Worm (Caenorhabditis elegans) whole organism, mixed stage, embryonic: Measurements from ENCODE around the gene rsa-2.
A peak's percentile ranks its signal among the peaks of the same experiment; 100 is the strongest.

ENCODE experiments used
- M03D4.4 ChIP-seq: sonication (generic microtip); optimal IDR thresholded peaks from 2 replicates; lab custom pipeline; 2017; ENCODE audit warnings: mild to moderate bottlenecking, missing genetic modification characterization, missing compliant biosample characterization
- blmp-1 ChIP-seq: fragments of 150-350 bp; optimal IDR thresholded peaks from 2 replicates; lab custom pipeline; 2014; ENCODE audit warnings: missing biosample characterization, missing genetic modification characterization
- ceh-39 ChIP-seq: fragments of 150-350 bp; optimal IDR thresholded peaks from 2 replicates; lab custom pipeline; 2014; ENCODE audit warnings: missing biosample characterization, missing genetic modification characterization
- ceh-43 ChIP-seq: fragments of 200-800 bp; sonication (Bioruptor generic); optimal IDR thresholded peaks from 2 replicates; lab custom pipeline; 2018; ENCODE audit warnings: mild to moderate bottlenecking, missing genetic modification characterization, moderate library complexity, missing compliant biosample characterization
- ceh-83 ChIP-seq: fragments of 200-800 bp; sonication (Bioruptor generic); optimal IDR thresholded peaks from 2 replicates; lab custom pipeline; 2018; ENCODE audit warnings: mild to moderate bottlenecking, missing genetic modification characterization, missing compliant biosample characterization
- ces-1 ChIP-seq: fragments of 150-350 bp; optimal IDR thresholded peaks from 2 replicates; lab custom pipeline; 2014; ENCODE audit warnings: missing biosample characterization, missing genetic modification reagents, missing genetic modification characterization
- cnd-1 ChIP-seq: fragments of 200-800 bp; sonication (Bioruptor generic); optimal IDR thresholded peaks from 2 replicates; lab custom pipeline; 2018; ENCODE audit warnings: mild to moderate bottlenecking, missing genetic modification characterization, missing compliant biosample characterization
- drap-1 ChIP-seq: fragments of 200-800 bp; sonication (Bioruptor generic); optimal IDR thresholded peaks from 3 replicates; lab custom pipeline; 2018; ENCODE audit warnings: mild to moderate bottlenecking, missing genetic modification characterization, missing compliant biosample characterization
- elt-1 ChIP-seq: sonication (generic microtip); optimal IDR thresholded peaks from 2 replicates; lab custom pipeline; 2017; ENCODE audit warnings: missing genetic modification characterization, mild to moderate bottlenecking, missing compliant biosample characterization, antibody characterized with exemption, moderate library complexity, borderline replicate concordance; ENCODE audit not compliant: insufficient read depth
- flh-1 ChIP-seq: fragments of 200-800 bp; sonication (Bioruptor generic); optimal IDR thresholded peaks from 2 replicates; lab custom pipeline; 2018; ENCODE audit warnings: mild to moderate bottlenecking, missing genetic modification characterization, moderate library complexity, missing compliant biosample characterization
- ham-2 ChIP-seq: fragments of 200-800 bp; sonication (Bioruptor generic); optimal IDR thresholded peaks from 2 replicates; lab custom pipeline; 2018; ENCODE audit warnings: mild to moderate bottlenecking, missing genetic modification characterization, missing compliant biosample characterization
- hlh-1 ChIP-seq: fragments of 150-350 bp; optimal IDR thresholded peaks from 2 replicates; lab custom pipeline; 2014; ENCODE audit warnings: missing biosample characterization, missing genetic modification reagents, missing genetic modification characterization
- lin-13 ChIP-seq: fragments of 150-350 bp; optimal IDR thresholded peaks from 2 replicates; lab custom pipeline; 2014; ENCODE audit warnings: missing biosample characterization, missing genetic modification characterization
- lin-32 ChIP-seq: fragments of 200-800 bp; sonication (Bioruptor generic); optimal IDR thresholded peaks from 2 replicates; lab custom pipeline; 2018; ENCODE audit warnings: mild to moderate bottlenecking, missing genetic modification characterization, missing compliant biosample characterization
- lsy-2 ChIP-seq: fragments of 150-350 bp; optimal IDR thresholded peaks from 2 replicates; lab custom pipeline; 2014; ENCODE audit warnings: missing biosample characterization, missing genetic modification characterization
- mep-1 ChIP-seq: fragments of 150-350 bp; optimal IDR thresholded peaks from 2 replicates; lab custom pipeline; 2017; ENCODE audit warnings: missing biosample characterization, missing genetic modification reagents, missing genetic modification characterization, inconsistent platforms
- mls-2 ChIP-seq: sonication (generic microtip); optimal IDR thresholded peaks from 2 replicates; lab custom pipeline; 2016; ENCODE audit warnings: mild to moderate bottlenecking, missing genetic modification characterization, moderate library complexity, missing compliant biosample characterization
- nhr-12 ChIP-seq: fragments of 150-350 bp; optimal IDR thresholded peaks from 2 replicates; lab custom pipeline; 2014; ENCODE audit warnings: missing biosample characterization, missing genetic modification characterization
- nhr-2 ChIP-seq: fragments of 150-350 bp; optimal IDR thresholded peaks from 2 replicates; lab custom pipeline; 2014; ENCODE audit warnings: missing biosample characterization, missing genetic modification characterization
- nhr-237 ChIP-seq: fragments of 150-350 bp; optimal IDR thresholded peaks from 2 replicates; lab custom pipeline; 2014; ENCODE audit warnings: missing biosample characterization, missing genetic modification characterization
- nhr-28 ChIP-seq: fragments of 150-350 bp; optimal IDR thresholded peaks from 2 replicates; lab custom pipeline; 2014; ENCODE audit warnings: missing biosample characterization, missing genetic modification characterization
- nhr-76 ChIP-seq: sonication (generic microtip); optimal IDR thresholded peaks from 2 replicates; lab custom pipeline; 2017; ENCODE audit warnings: missing biosample characterization, missing genetic modification characterization
- pha-4 ChIP-seq: fragments of 150-350 bp; optimal IDR thresholded peaks from 2 replicates; lab custom pipeline; 2018; ENCODE audit warnings: missing biosample characterization, missing genetic modification reagents, missing genetic modification characterization
- sem-2 ChIP-seq: fragments of 200-800 bp; sonication (Bioruptor generic); optimal IDR thresholded peaks from 2 replicates; lab custom pipeline; 2018; ENCODE audit warnings: mild to moderate bottlenecking, missing genetic modification characterization, missing compliant biosample characterization
- snpc-4 ChIP-seq: fragments of 150-350 bp; optimal IDR thresholded peaks from 2 replicates; lab custom pipeline; 2014; ENCODE audit warnings: missing biosample characterization, missing genetic modification characterization
- sptf-1 ChIP-seq: sonication (generic microtip); optimal IDR thresholded peaks from 2 replicates; lab custom pipeline; 2017; ENCODE audit warnings: mild to moderate bottlenecking, missing genetic modification characterization, moderate library complexity, missing compliant biosample characterization
- tbx-8 ChIP-seq: fragments of 200-800 bp; sonication (Bioruptor generic); optimal IDR thresholded peaks from 2 replicates; lab custom pipeline; 2018; ENCODE audit warnings: mild to moderate bottlenecking, missing genetic modification characterization, moderate library complexity, missing compliant biosample characterization
- unc-120 ChIP-seq: sonication (generic microtip); optimal IDR thresholded peaks from 2 replicates; lab custom pipeline; 2017; ENCODE audit warnings: missing genetic modification characterization, missing compliant biosample characterization; ENCODE audit not compliant: poor library complexity, severe bottlenecking
- unc-39 ChIP-seq: fragments of 150-350 bp; optimal IDR thresholded peaks from 2 replicates; lab custom pipeline; 2014; ENCODE audit warnings: missing biosample characterization, missing genetic modification characterization
- zip-8 ChIP-seq: fragments of 150-350 bp; optimal IDR thresholded peaks from 2 replicates; lab custom pipeline; 2014; ENCODE audit warnings: missing biosample characterization, missing genetic modification characterization
- ztf-11 ChIP-seq: fragments of 150-350 bp; optimal IDR thresholded peaks from 2 replicates; lab custom pipeline; 2014; ENCODE audit warnings: missing biosample characterization, missing genetic modification characterization

rsa-2 gene

ce11 chrIII:11063259-11063658 lies at the start of gene rsa-2:
TSS of gene rsa-2 (plus strand) at chrIII:11063479.
- TF ChIP-seq ceh-43 (GFP tag; lab: Kevin White, UChicago): no peak
- TF ChIP-seq sem-2 (GFP tag; lab: Kevin White, UChicago): no peak
- TF ChIP-seq blmp-1: no peak
- TF ChIP-seq ces-1 (GFP tag; lab: Kevin White, UChicago): peak; percentile 46
- no peak for TF ChIP-seq hlh-1 (tag; lab: Kevin White, UChicago)
- peak; percentile 45 for TF ChIP-seq sptf-1 (tag; lab: Kevin White, UChicago)
- TF ChIP-seq nhr-76 (tag; lab: Kevin White, UChicago): no peak
- no peak for TF ChIP-seq pha-4 (tag; lab: Kevin White, UChicago)
- no peak for TF ChIP-seq M03D4.4 (tag; lab: Kevin White, UChicago)
- no peak for TF ChIP-seq unc-120 (tag; lab: Kevin White, UChicago)
- no peak for TF ChIP-seq lin-32 (GFP tag; lab: Kevin White, UChicago)
- peak; percentile 26 for TF ChIP-seq lin-13
- TF ChIP-seq elt-1 (tag; lab: Kevin White, UChicago): no peak
- TF ChIP-seq unc-39: no peak
- TF ChIP-seq nhr-12 (tag; lab: Kevin White, UChicago): no peak
- TF ChIP-seq ztf-11 (tag; lab: Kevin White, UChicago): no peak
- TF ChIP-seq drap-1 (GFP tag; lab: Kevin White, UChicago): peak; percentile 2
- TF ChIP-seq ceh-83 (GFP tag; lab: Kevin White, UChicago): peak; percentile 71
- TF ChIP-seq mep-1 (tag; lab: Kevin White, UChicago): peak; percentile 45
- TF ChIP-seq flh-1 (GFP tag; lab: Kevin White, UChicago): no peak
- TF ChIP-seq cnd-1 (tag; lab: Kevin White, UChicago): no peak
- no peak for TF ChIP-seq mls-2 (tag; lab: Kevin White, UChicago)
- peak; percentile 21 for TF ChIP-seq lsy-2 (tag; lab: Kevin White, UChicago)
- no peak for TF ChIP-seq snpc-4 (tag; lab: Kevin White, UChicago)
- TF ChIP-seq nhr-28 (tag; lab: Kevin White, UChicago): no peak

ce11 chrIII:11022278-11022677 lies 41.0 kb upstream of the rsa-2 start:
- TF ChIP-seq ceh-83 (GFP tag; lab: Kevin White, UChicago) (peak; percentile 11), flh-1 (GFP tag; lab: Kevin White, UChicago) (no peak)
- TF ChIP-seq, all 35 proteins: peak for 1

DNA sequence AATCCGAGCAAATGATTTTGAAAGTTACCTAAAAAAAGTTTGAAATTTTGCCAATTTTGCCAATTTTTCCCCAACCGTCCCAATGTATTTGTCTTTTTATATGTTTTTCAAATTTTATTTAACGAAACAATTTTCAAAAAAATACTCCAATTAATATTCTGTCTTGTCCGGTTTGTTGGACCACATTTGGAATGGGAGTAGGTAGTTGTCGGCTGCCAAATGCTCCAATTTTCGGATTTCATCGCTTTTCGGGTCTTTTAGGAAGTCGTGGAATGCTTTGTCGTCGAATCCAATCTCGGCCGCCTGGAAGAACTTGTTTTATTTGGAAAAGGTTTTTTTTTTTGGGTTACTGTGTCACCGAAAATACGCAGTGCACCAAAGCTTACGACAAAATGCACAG lies 38.1 kb upstream of the rsa-2 start:
- no peak for TF ChIP-seq unc-39
- no peak for TF ChIP-seq cnd-1 (tag; lab: Kevin White, UChicago)
- no peak for TF ChIP-seq flh-1 (GFP tag; lab: Kevin White, UChicago)
- TF ChIP-seq zip-8 (tag; lab: Kevin White, UChicago): no peak
- no peak for TF ChIP-seq hlh-1 (tag; lab: Kevin White, UChicago)
- TF ChIP-seq nhr-2 (tag; lab: Kevin White, UChicago): no peak
- TF ChIP-seq ces-1 (GFP tag; lab: Kevin White, UChicago): no peak
- no peak for TF ChIP-seq snpc-4 (tag; lab: Kevin White, UChicago)
- no peak for TF ChIP-seq lin-32 (GFP tag; lab: Kevin White, UChicago)
- no peak for TF ChIP-seq ceh-39 (tag; lab: Kevin White, UChicago)

ce11 chrIII:11026516-11027048 lies 36.7 kb upstream of the rsa-2 start, which contains the start of gene Y48A6B.7:
TSS of gene Y48A6B.7 (minus strand) at chrIII:11026566.
- TF ChIP-seq snpc-4 (tag; lab: Kevin White, UChicago) (no peak), hlh-1 (tag; lab: Kevin White, UChicago) (no peak), nhr-76 (tag; lab: Kevin White, UChicago) (no peak), drap-1 (GFP tag; lab: Kevin White, UChicago) (no peak), M03D4.4 (tag; lab: Kevin White, UChicago) (no peak), blmp-1 (no peak), mls-2 (tag; lab: Kevin White, UChicago) (no peak), nhr-12 (tag; lab: Kevin White, UChicago) (no peak), lin-13 (no peak), tbx-8 (GFP tag; lab: Kevin White, UChicago) (no peak), sem-2 (GFP tag; lab: Kevin White, UChicago) (no peak), ceh-43 (GFP tag; lab: Kevin White, UChicago) (no peak), ztf-11 (tag; lab: Kevin White, UChicago) (no peak), nhr-237 (tag; lab: Kevin White, UChicago) (no peak), ceh-83 (GFP tag; lab: Kevin White, UChicago) (no peak), ham-2 (no peak), pha-4 (tag; lab: Kevin White, UChicago) (no peak), mep-1 (tag; lab: Kevin White, UChicago) (no peak)
- TF ChIP-seq, all 35 proteins: peak for 0
